Fruit fly (Drosophila melanogaster): ENCODE measurements around the gene esg.

DNA sequence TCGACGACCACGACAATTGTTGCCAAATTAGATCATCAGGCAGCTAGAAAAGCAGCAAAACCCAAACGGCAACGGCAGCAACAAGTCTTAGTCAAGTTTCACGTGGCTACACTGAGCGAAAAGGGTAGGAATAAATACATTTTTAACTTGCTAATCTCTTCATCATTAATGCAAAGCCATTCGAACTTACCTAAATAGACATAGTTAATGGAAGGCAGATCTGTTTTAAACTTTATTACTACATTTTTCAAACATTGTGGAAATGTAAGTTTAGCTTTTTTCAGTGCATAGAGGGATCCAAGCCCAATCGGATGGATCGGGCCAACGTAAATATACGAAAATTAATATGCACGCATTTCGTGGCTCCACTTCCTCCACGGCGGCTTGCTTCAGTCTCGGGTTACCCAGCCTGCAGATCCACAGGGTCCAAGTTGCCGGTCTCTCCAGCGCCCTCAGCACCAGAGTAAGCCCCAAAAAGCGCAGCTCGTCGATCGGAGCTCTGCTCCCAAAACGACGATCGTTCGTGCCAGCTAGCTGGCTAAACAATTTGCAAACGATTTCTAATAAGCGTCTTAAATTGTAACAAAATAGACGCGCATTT lies 3.7 kb downstream of the esg start:
- TF ChIP-seq CG8478 (optimal IDR thresholded peaks at IDR 0.05): no peak
- no peak for TF ChIP-seq CTCF (optimal IDR thresholded peaks at IDR 0.05)
